Worm (Caenorhabditis elegans) whole organism, late embryonic: ENCODE results near the gene F32G8.3.

Source experiments
- ama-1 ChIP-seq: fragments of 150-350 bp; optimal IDR thresholded peaks from 2 replicates; lab custom pipeline; 2014
- ceh-14 ChIP-seq: sonication (generic microtip); optimal IDR thresholded peaks from 2 replicates; lab custom pipeline; 2016; ENCODE audit warnings: missing genotype, missing genetic modification characterization, missing compliant biosample characterization
- ceh-18 ChIP-seq: sonication (generic microtip); optimal IDR thresholded peaks from 2 replicates; lab custom pipeline; 2016; ENCODE audit warnings: missing genetic modification characterization, missing compliant biosample characterization
- fkh-6 ChIP-seq: sonication (generic microtip); optimal IDR thresholded peaks from 2 replicates; lab custom pipeline; 2016; ENCODE audit warnings: missing genetic modification characterization, missing compliant biosample characterization
- hlh-13 ChIP-seq: fragments of 200-800 bp; sonication (Bioruptor generic); optimal IDR thresholded peaks from 2 replicates; lab custom pipeline; 2018; ENCODE audit warnings: mild to moderate bottlenecking, missing genetic modification characterization, missing compliant biosample characterization
- hlh-30 ChIP-seq: sonication (generic microtip); optimal IDR thresholded peaks from 2 replicates; lab custom pipeline; 2017; ENCODE audit warnings: antibody characterized with exemption, missing genetic modification characterization, missing compliant biosample characterization; ENCODE audit not compliant: insufficient read depth
- lin-11 ChIP-seq: fragments of 200-800 bp; sonication (Bioruptor generic); optimal IDR thresholded peaks from 2 replicates; lab custom pipeline; 2018; ENCODE audit warnings: mild to moderate bottlenecking, missing genetic modification characterization, missing compliant biosample characterization
- pha-4 ChIP-seq: fragments of 150-350 bp; optimal IDR thresholded peaks from 2 replicates; lab custom pipeline; 2018; ENCODE audit warnings: missing biosample characterization, missing genetic modification reagents, missing genetic modification characterization
- ref-2 ChIP-seq: sonication (generic microtip); optimal IDR thresholded peaks from 2 replicates; lab custom pipeline; 2016; ENCODE audit warnings: missing genetic modification characterization, missing compliant biosample characterization
- sox-2 ChIP-seq: fragments of 200-800 bp; sonication (Bioruptor generic); IDR thresholded peaks from 2 replicates; pipeline ENCODE4 v1.3.6; 2022; ENCODE audit warnings: missing genetic modification reagents, missing genetic modification characterization, missing compliant biosample characterization
- tbx-2 ChIP-seq: sonication (generic microtip); optimal IDR thresholded peaks from 2 replicates; lab custom pipeline; 2016; ENCODE audit warnings: missing genetic modification characterization, missing compliant biosample characterization
- unc-55 ChIP-seq: sonication (generic microtip); optimal IDR thresholded peaks from 2 replicates; lab custom pipeline; 2017; ENCODE audit warnings: missing biosample characterization, missing genetic modification reagents, missing genetic modification characterization
- unc-86 ChIP-seq: sonication (generic microtip); optimal IDR thresholded peaks from 2 replicates; lab custom pipeline; 2016; ENCODE audit warnings: missing genetic modification characterization, missing compliant biosample characterization

DNA sequence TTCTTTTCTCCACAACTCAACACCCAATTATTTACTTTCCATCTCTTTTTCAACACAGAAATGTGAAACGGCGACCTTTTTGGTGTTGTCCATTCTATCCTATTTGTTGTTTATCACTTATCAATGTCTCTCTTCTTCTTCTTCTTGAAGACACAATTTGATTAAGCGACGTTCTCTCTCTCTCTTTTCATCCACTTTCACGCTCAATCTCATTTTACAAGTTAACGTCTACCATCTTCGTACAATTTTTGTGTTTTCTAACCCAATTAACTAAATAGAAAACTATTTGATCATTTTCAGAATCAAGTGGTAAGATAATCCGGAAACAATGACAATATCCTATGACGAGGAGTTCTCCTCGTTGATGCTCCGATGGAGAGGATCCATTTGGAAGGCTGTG lies 2.5 kb upstream of the F32G8.3 start, which contains the start of gene best-14:
- TF ChIP-seq sox-2 (GFP tag; lab: Robert Waterston, UW) (no peak), unc-55 (GFP tag; lab: Kevin White, UChicago) (no peak), ceh-18 (tag; lab: Kevin White, UChicago) (no peak), tbx-2 (no peak), ama-1 (lab: Kevin White, UChicago) (no peak), hlh-30 (tag; lab: Kevin White, UChicago) (no peak), unc-86 (tag; lab: Kevin White, UChicago) (no peak), fkh-6 (tag; lab: Kevin White, UChicago) (no peak), ceh-14 (tag; lab: Kevin White, UChicago) (no peak), lin-11 (tag; lab: Kevin White, UChicago) (no peak), ref-2 (tag; lab: Kevin White, UChicago) (no peak), pha-4 (tag; lab: Kevin White, UChicago) (no peak), hlh-13 (GFP tag; lab: Kevin White, UChicago) (no peak)
